Fruit fly (Drosophila melanogaster): ENCODE results near the gene LeuRS.

The LeuRS gene

DNA sequence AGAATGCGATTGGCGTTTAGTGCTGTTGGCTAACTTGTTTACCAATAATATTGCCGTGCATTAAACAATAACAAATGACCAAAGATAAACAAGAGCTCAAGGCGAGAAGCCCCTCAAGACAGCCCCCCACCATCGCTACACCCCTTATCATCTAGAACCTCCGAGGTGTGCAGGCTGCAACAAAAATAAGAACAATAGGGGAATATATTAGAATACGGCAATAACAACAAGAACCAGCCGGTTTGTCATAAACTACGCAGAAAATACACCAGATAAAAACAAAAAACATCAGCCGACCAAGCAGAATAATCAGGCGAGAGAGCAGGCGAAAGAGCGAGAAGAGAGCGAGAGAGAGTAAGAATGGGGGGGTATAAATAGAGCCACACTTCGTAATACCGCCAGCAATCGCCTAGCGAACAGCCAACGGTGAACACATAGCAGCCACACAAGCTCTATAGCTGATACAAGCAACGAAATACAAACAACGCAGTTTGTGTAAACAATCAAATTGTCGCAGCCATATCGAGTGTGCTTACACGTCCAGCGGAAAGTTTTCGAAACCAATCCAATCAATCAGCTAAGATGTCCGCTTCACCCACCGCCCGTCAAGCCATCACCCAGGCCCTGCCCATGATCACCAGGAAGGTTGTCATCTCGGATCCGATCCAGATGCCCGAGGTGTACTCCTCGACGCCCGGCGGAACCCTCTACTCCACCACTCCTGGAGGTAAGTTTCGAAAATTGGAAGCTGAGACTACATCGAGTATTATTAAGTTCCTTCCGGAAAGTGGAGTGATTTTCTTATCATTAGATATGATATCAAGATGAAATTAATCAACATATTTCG is 36.2 kb downstream of the LeuRS start, which contains the start of gene Thor:
TSS of gene Thor (plus strand) at position 401 of the 847 bp plus-strand sequence.
- TF ChIP-seq croc (GFP tag; conservative IDR thresholded peaks at IDR 0.05) (no peak), peb (GFP tag; IDR thresholded peaks at IDR 0.05) (no peak), aop (GFP tag; IDR thresholded peaks at IDR 0.05) (peak; percentile 81), CG6791 (GFP tag; IDR thresholded peaks at IDR 0.05; ENCODE audit: partially characterized antibody) (peak; percentile 70; the same call in 2 of the 3 replicates), CG9817 (tag; optimal IDR thresholded peaks at IDR 0.05) (peak; percentile 26), CG4854 (GFP tag; optimal IDR thresholded peaks at IDR 0.05) (peak; percentile 60), CG12071 (GFP tag; optimal IDR thresholded peaks at IDR 0.05) (peak; percentile 73), Lim3 (GFP tag; IDR thresholded peaks at IDR 0.05) (no peak), dmrt99B (tag; optimal IDR thresholded peaks at IDR 0.05) (peak; percentile 42), schlank (tag; optimal IDR thresholded peaks at IDR 0.05) (peak; percentile 81), CG6175 (GFP tag; IDR thresholded peaks at IDR 0.05) (peak; percentile 75), NC2β (GFP tag; optimal IDR thresholded peaks at IDR 0.05) (peak; percentile 72), HLH3B (GFP tag; IDR thresholded peaks at IDR 0.05) (peak; percentile 66; the same call in 1 of the 2 replicates), gem (tag; optimal IDR thresholded peaks at IDR 0.05) (peak; percentile 17), CG6254 (GFP tag; optimal IDR thresholded peaks at IDR 0.05) (peak; percentile 66), CG16863 (GFP tag; optimal IDR thresholded peaks at IDR 0.05) (peak; percentile 62), CG10209 (GFP tag; optimal IDR thresholded peaks at IDR 0.05) (peak; percentile 69), en (GFP tag; optimal IDR thresholded peaks at IDR 0.05) (peak; percentile 50), Lhr (GFP tag; optimal IDR thresholded peaks at IDR 0.05) (peak; percentile 12), Hr3 (GFP tag; optimal IDR thresholded peaks at IDR 0.05) (peak; percentile 13), CG2129 (GFP tag; IDR thresholded peaks at IDR 0.05; ENCODE audit: partially characterized antibody) (no peak), jing (GFP tag; optimal IDR thresholded peaks at IDR 0.05) (no peak), CG17568 (GFP tag; optimal IDR thresholded peaks at IDR 0.05) (peak; percentile 71), twi (tag; optimal IDR thresholded peaks at IDR 0.05) (peak; percentile 0), CG12299 (tag; optimal IDR thresholded peaks at IDR 0.05) (peak; percentile 28), CG7745 (tag; optimal IDR thresholded peaks at IDR 0.05) (no peak), Med (GFP tag) (peak; percentile 97), sisA (GFP tag; IDR thresholded peaks at IDR 0.05) (peak; percentile 45), Oaz (GFP tag; IDR thresholded peaks at IDR 0.05) (no peak), CG32767 (GFP tag; IDR thresholded peaks at IDR 0.05) (peak; percentile 66), CG9727 (GFP tag; optimal IDR thresholded peaks at IDR 0.05) (peak; percentile 79), CG1529 (GFP tag; optimal IDR thresholded peaks at IDR 0.05) (peak; percentile 19), CG15514 (GFP tag; optimal IDR thresholded peaks at IDR 0.05) (peak; percentile 61), shn (GFP tag; optimal IDR thresholded peaks at IDR 0.05) (peak; percentile 62), CG11696 (GFP tag; IDR thresholded peaks at IDR 0.05) (peak; percentile 53; the same call in 1 of the 2 replicates), ERR (GFP tag; optimal IDR thresholded peaks at IDR 0.05) (peak; percentile 77), insv (GFP tag; optimal IDR thresholded peaks at IDR 0.05) (peak in 1 of 2 experiments; percentile 25), Dp (GFP tag; optimal IDR thresholded peaks at IDR 0.05) (no peak), NK7.1 (GFP tag; optimal IDR thresholded peaks at IDR 0.05) (peak; percentile 6), fd102C (GFP tag; optimal IDR thresholded peaks at IDR 0.05) (no peak), gsb-n (tag; optimal IDR thresholded peaks at IDR 0.05) (peak; percentile 31), ci (GFP tag; IDR thresholded peaks at IDR 0.05) (peak; percentile 93), dan (GFP tag; IDR thresholded peaks at IDR 0.05) (no peak), CG14441 (GFP tag; IDR thresholded peaks at IDR 0.05) (peak; percentile 40; the same call in 1 of the 2 replicates), odd (GFP tag; optimal IDR thresholded peaks at IDR 0.05) (peak; percentile 39), CG1602 (GFP tag; optimal IDR thresholded peaks at IDR 0.05) (peak; percentile 7), CG18599 (GFP tag; optimal IDR thresholded peaks at IDR 0.05) (peak; percentile 85), CG43689 (GFP tag; IDR thresholded peaks at IDR 0.05) (peak; percentile 43; the same call in 1 of the 2 replicates)
